Worm (Caenorhabditis elegans): ENCODE data around the gene pals-37.

ce11 chrV:12478990-12479389 is 37.7 kb upstream of the pals-37 start:
- TF ChIP-seq pqm-1 (tag; optimal IDR thresholded peaks at IDR 0.05) (no peak), zfp-3 (GFP tag; conservative IDR thresholded peaks at IDR 0.05) (no peak)
